Fruit fly (Drosophila melanogaster): Measurements from ENCODE around the gene Abcd3.

dm6 chrX:19716325-19716917 lies 34.1 kb upstream of the Abcd3 start:
- TF ChIP-seq CG32121 (GFP tag; IDR thresholded peaks at IDR 0.05) = no peak
- TF ChIP-seq CG12605 (GFP tag; IDR thresholded peaks at IDR 0.05) = no peak
- TF ChIP-seq CG8301 (tag; optimal IDR thresholded peaks at IDR 0.05) = no peak
- TF ChIP-seq CG10348 (GFP tag; IDR thresholded peaks at IDR 0.05) = no peak

Data from whole organism, pupa.